Worm (Caenorhabditis elegans): ENCODE data around the gene K08C7.6.

DNA sequence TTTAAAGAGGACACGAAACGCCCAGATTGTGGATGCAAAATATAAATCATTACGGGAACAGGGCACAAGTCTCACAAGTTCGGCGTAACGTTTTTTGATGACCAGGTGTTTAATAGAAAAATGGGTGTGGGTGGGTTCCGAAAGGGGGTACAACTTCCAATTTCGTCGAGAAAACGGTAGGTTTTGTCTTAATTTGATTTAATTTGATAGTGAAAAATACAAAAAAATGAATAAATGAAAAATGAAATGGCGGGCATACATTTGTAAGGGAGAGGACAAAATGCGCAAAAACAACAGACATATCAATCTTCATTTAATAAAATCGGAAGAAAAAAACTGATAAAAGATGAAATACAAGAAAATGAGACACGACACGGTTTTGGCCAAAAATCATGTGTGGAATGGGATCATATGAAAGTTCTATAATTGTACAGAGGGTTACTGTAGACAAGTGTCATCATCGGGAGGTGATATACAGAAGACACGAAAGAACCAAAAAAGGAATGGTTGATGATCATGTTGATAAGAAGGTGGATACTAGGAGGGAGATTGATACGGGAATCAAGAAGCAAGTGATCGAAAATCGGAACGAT, 16.3 kb upstream of the K08C7.6 start:
- TF ChIP-seq T22C8.4 (GFP tag; IDR thresholded peaks at IDR 0.05) (no peak), med-1 (GFP tag; optimal IDR thresholded peaks at IDR 0.05; ENCODE audit: insufficient read depth) (no peak), flt-1 (GFP tag; IDR thresholded peaks at IDR 0.05) (no peak)
